Fruit fly (Drosophila melanogaster): ENCODE measurements around the gene chinmo.
A peak's percentile ranks its signal among the peaks of the same experiment; 100 is the strongest.

Gene chinmo

DNA sequence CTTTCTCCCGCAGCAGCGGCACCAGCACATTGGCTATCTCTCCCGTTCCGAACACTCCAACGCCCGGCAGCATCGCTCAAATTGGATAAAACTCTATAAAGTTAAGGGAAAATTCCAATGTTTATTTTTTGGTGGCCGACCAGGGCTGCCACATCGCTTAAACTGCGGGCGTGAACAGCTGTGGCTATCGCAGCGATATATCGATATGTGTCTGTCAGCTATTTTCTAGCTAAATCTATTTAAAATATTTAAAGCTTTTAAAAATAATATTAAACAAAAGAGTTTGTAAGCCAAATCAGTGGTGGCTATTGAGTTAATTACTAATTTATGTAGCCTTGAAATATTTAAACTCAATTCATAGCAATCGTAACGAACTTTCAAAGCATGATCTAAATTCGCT, 100.9 kb downstream of the chinmo start, which contains the start of the genes CG17712 and CG17648 (continued):
- TF ChIP-seq Xrp1 (GFP tag; IDR thresholded peaks at IDR 0.05) (no peak), Jarid2 (GFP tag; optimal IDR thresholded peaks at IDR 0.05) (no peak), Hey (tag; optimal IDR thresholded peaks at IDR 0.05) (no peak), Bteb2 (GFP tag; optimal IDR thresholded peaks at IDR 0.05) (no peak), CG4360 (GFP tag; IDR thresholded peaks at IDR 0.05) (no peak), usp (GFP tag; optimal IDR thresholded peaks at IDR 0.05) (no peak), bab2 (GFP tag; optimal IDR thresholded peaks at IDR 0.05) (no peak), inv (GFP tag; IDR thresholded peaks at IDR 0.05; ENCODE audit: partially characterized antibody) (peak; percentile 65), CG9932 (GFP tag; IDR thresholded peaks at IDR 0.05) (no peak), CG9609 (GFP tag; optimal IDR thresholded peaks at IDR 0.05) (no peak), CG3995 (GFP tag; optimal IDR thresholded peaks at IDR 0.05) (no peak), CG11398 (GFP tag; optimal IDR thresholded peaks at IDR 0.05) (no peak), CG10431 (GFP tag; optimal IDR thresholded peaks at IDR 0.05) (no peak), CG30431 (GFP tag; optimal IDR thresholded peaks at IDR 0.05) (no peak), CG17328 (GFP tag; IDR thresholded peaks at IDR 0.05) (0 out of 2 replicates have a peak, but pooled peaks have one; percentile 17), unpg (GFP tag; optimal IDR thresholded peaks at IDR 0.05) (no peak), sd (tag; optimal IDR thresholded peaks at IDR 0.05) (peak; percentile 45), YL-1 (GFP tag; optimal IDR thresholded peaks at IDR 0.05) (peak; percentile 30), CTCF (GFP tag; optimal IDR thresholded peaks at IDR 0.05) (no peak), ems (GFP tag; optimal IDR thresholded peaks at IDR 0.05) (no peak), sqz (GFP tag; optimal IDR thresholded peaks at IDR 0.05) (no peak), ewg (GFP tag; optimal IDR thresholded peaks at IDR 0.05) (no peak), NC2α (GFP tag; optimal IDR thresholded peaks at IDR 0.05) (no peak), MBD-R2 (GFP tag; IDR thresholded peaks at IDR 0.05) (peak; percentile 98), wor (GFP tag; IDR thresholded peaks at IDR 0.05) (no peak), CG12104 (GFP tag; optimal IDR thresholded peaks at IDR 0.05) (no peak), Dref (GFP tag; IDR thresholded peaks at IDR 0.05) (peak; percentile 77), Bgb (GFP tag; IDR thresholded peaks at IDR 0.05; ENCODE audit: partially characterized antibody) (peak; percentile 84), seq (GFP tag; IDR thresholded peaks at IDR 0.05) (no peak), prd (optimal IDR thresholded peaks at IDR 0.05) (no peak), prd (GFP tag; IDR thresholded peaks at IDR 0.05) (no peak), CG14014 (GFP tag; IDR thresholded peaks at IDR 0.05) (no peak), Nf-YC (tag; optimal IDR thresholded peaks at IDR 0.05) (no peak), ham (GFP tag; IDR thresholded peaks at IDR 0.05) (no peak), CG14860 (GFP tag; IDR thresholded peaks at IDR 0.05; ENCODE audit: partially characterized antibody) (peak; percentile 64), dpn (GFP tag; optimal IDR thresholded peaks at IDR 0.05) (no peak), MTF-1 (GFP tag; optimal IDR thresholded peaks at IDR 0.05; ENCODE audit: borderline replicate concordance) (no peak), gcm (GFP tag; optimal IDR thresholded peaks at IDR 0.05) (peak; percentile 72), br (optimal IDR thresholded peaks at IDR 0.05) (no peak), tgo (GFP tag; IDR thresholded peaks at IDR 0.05) (no peak), CG8281 (tag; optimal IDR thresholded peaks at IDR 0.05) (no peak), gce (GFP tag; IDR thresholded peaks at IDR 0.05) (no peak), Dp (GFP tag; optimal IDR thresholded peaks at IDR 0.05) (peak; percentile 44), esg (GFP tag; conservative IDR thresholded peaks at IDR 0.05) (no peak), Adf1 (GFP tag; IDR thresholded peaks at IDR 0.05) (no peak), CG31441 (GFP tag; IDR thresholded peaks at IDR 0.05) (0 out of 2 replicates have a peak, but pooled peaks have one; percentile 19), Atf-2 (GFP tag; optimal IDR thresholded peaks at IDR 0.05) (no peak), D (optimal IDR thresholded peaks at IDR 0.05) (no peak), D (GFP tag; optimal IDR thresholded peaks at IDR 0.05) (no peak), Mes4 (GFP tag; optimal IDR thresholded peaks at IDR 0.05) (no peak), Sry-δ (GFP tag; optimal IDR thresholded peaks at IDR 0.05) (peak; percentile 62), HLH54F (GFP tag; optimal IDR thresholded peaks at IDR 0.05) (no peak), dmrt99B (tag; optimal IDR thresholded peaks at IDR 0.05) (no peak), psq (GFP tag; optimal IDR thresholded peaks at IDR 0.05) (no peak)
